Worm (Caenorhabditis elegans) whole organism, L4 larva: Measurements from ENCODE around the gene jmjd-3.3.
A peak's percentile ranks its signal among the peaks of the same experiment; 100 is the strongest.

Experiments used
- F10B5.3 ChIP-seq: sonication (generic microtip); optimal IDR thresholded peaks from 2 replicates; lab custom pipeline; 2016; ENCODE audit warnings: mild to moderate bottlenecking, missing genetic modification characterization, missing compliant biosample characterization
- F37D6.2 ChIP-seq: sonication (generic microtip); optimal IDR thresholded peaks from 2 replicates; lab custom pipeline; 2016; ENCODE audit warnings: mild to moderate bottlenecking, missing genetic modification characterization, missing compliant biosample characterization
- R02D3.7 ChIP-seq: fragments of 150-350 bp; sonication (generic microtip); optimal IDR thresholded peaks from 3 replicates; lab custom pipeline; 2014; ENCODE audit warnings: missing biosample characterization, missing genetic modification characterization
- T26A8.4 ChIP-seq: fragments of 200-800 bp; sonication (Bioruptor generic); IDR thresholded peaks from 2 replicates; pipeline ENCODE4 v1.3.6; 2022; ENCODE audit warnings: missing genetic modification characterization, missing compliant biosample characterization
- aha-1 ChIP-seq: fragments of 150-350 bp; peaks from one replicate; lab custom pipeline; 2014; ENCODE audit warnings: missing biosample characterization, missing genetic modification characterization
- aly-2 ChIP-seq: sonication (generic microtip); optimal IDR thresholded peaks from 2 replicates; lab custom pipeline; 2018; ENCODE audit warnings: missing biosample characterization, missing genetic modification characterization
- ama-1 ChIP-seq: fragments of 150-350 bp; optimal IDR thresholded peaks from 2 replicates; lab custom pipeline; 2014; ENCODE audit warnings: inconsistent platforms, mixed read lengths
- ceh-20 ChIP-seq: fragments of 200-800 bp; sonication (Bioruptor generic); IDR thresholded peaks from 2 replicates; pipeline ENCODE4 v1.3.6; 2022; ENCODE audit warnings: missing genetic modification reagents, missing genetic modification characterization, missing compliant biosample characterization
- ceh-32 ChIP-seq: sonication (generic microtip); optimal IDR thresholded peaks from 2 replicates; lab custom pipeline; 2016; ENCODE audit warnings: mild to moderate bottlenecking, missing genetic modification characterization, missing compliant biosample characterization; ENCODE audit not compliant: poor library complexity
- ces-1 ChIP-seq: fragments of 150-350 bp; sonication (generic microtip); optimal IDR thresholded peaks from 4 replicates; lab custom pipeline; 2014; ENCODE audit warnings: missing biosample characterization, missing genetic modification reagents, missing genetic modification characterization
- daf-19 ChIP-seq: fragments of 200-800 bp; sonication (Bioruptor generic); conservative IDR thresholded peaks from 2 replicates; pipeline ENCODE4 v1.3.6; 2022; ENCODE audit warnings: missing genetic modification characterization, missing compliant biosample characterization
- dmd-6 ChIP-seq: fragments of 200-800 bp; sonication (Bioruptor generic); IDR thresholded peaks from 2 replicates; pipeline ENCODE4 v1.3.6; 2022; ENCODE audit warnings: missing genetic modification reagents, missing genetic modification characterization, missing compliant biosample characterization
- dpl-1 ChIP-seq: fragments of 150-350 bp; optimal IDR thresholded peaks from 2 replicates; lab custom pipeline; 2014; ENCODE audit warnings: missing biosample characterization, missing genetic modification reagents, missing genetic modification characterization
- dve-1 ChIP-seq: sonication (generic microtip); optimal IDR thresholded peaks from 2 replicates; lab custom pipeline; 2017; ENCODE audit warnings: antibody characterized with exemption, mild to moderate bottlenecking, missing genetic modification characterization, missing compliant biosample characterization; ENCODE audit not compliant: insufficient read depth
- fkh-10 ChIP-seq: fragments of 150-350 bp; optimal IDR thresholded peaks from 2 replicates; lab custom pipeline; 2014; ENCODE audit warnings: missing biosample characterization, missing genetic modification reagents, missing genetic modification characterization
- fos-1 ChIP-seq: fragments of 150-350 bp; optimal IDR thresholded peaks from 2 replicates; lab custom pipeline; 2014; ENCODE audit warnings: missing biosample characterization, missing genetic modification characterization
- hlh-30 ChIP-seq: sonication (generic microtip); optimal IDR thresholded peaks from 2 replicates; lab custom pipeline; 2017; ENCODE audit warnings: antibody characterized with exemption, mild to moderate bottlenecking, missing genetic modification characterization, missing compliant biosample characterization; ENCODE audit not compliant: insufficient read depth
- lin-13 ChIP-seq: fragments of 150-350 bp; optimal IDR thresholded peaks from 2 replicates; lab custom pipeline; 2014; ENCODE audit warnings: missing biosample characterization, missing genetic modification reagents, missing genetic modification characterization
- lin-15B ChIP-seq: fragments of 150-350 bp; sonication (generic microtip); optimal IDR thresholded peaks from 3 replicates; lab custom pipeline; 2014; ENCODE audit warnings: missing biosample characterization, missing genetic modification characterization
- lin-38 ChIP-seq: fragments of 200-800 bp; sonication (Bioruptor generic); IDR thresholded peaks from 2 replicates; pipeline ENCODE4 v1.3.6; 2022; ENCODE audit warnings: missing genetic modification reagents, missing genetic modification characterization, missing compliant biosample characterization
- madf-5 ChIP-seq, 2 experiments: fragments of 200-800 bp; sonication (Bioruptor generic); IDR thresholded peaks; 2 replicates each; pipeline ENCODE4 v1.3.6; 2022; ENCODE audit warnings: missing compliant biosample characterization in 2 of 2, missing genetic modification characterization in 2 of 2
- mdl-1 ChIP-seq, 2 experiments: fragments of 150-350 bp in 1 of 2; sonication (generic microtip) in 1 of 2; optimal IDR thresholded peaks; 2 replicates each; lab custom pipeline; 2014 to 2017; ENCODE audit warnings: missing biosample characterization in 2 of 2, missing genetic modification characterization in 2 of 2
- mdt-29 ChIP-seq: fragments of 200-800 bp; sonication (Bioruptor generic); IDR thresholded peaks from 2 replicates; pipeline ENCODE4 v1.3.6; 2022; ENCODE audit warnings: missing genetic modification reagents, missing genetic modification characterization, missing compliant biosample characterization
- mep-1 ChIP-seq: fragments of 150-350 bp; sonication (generic microtip); optimal IDR thresholded peaks from 3 replicates; lab custom pipeline; 2014; ENCODE audit warnings: missing biosample characterization, missing genetic modification characterization
- mxl-2 ChIP-seq: fragments of 200-800 bp; sonication (Bioruptor generic); conservative IDR thresholded peaks from 2 replicates; pipeline ENCODE4 v1.3.6; 2022; ENCODE audit warnings: missing genetic modification reagents, missing genetic modification characterization, missing compliant biosample characterization
- nhr-11 ChIP-seq: fragments of 150-350 bp; optimal IDR thresholded peaks from 2 replicates; lab custom pipeline; 2014; ENCODE audit warnings: missing biosample characterization, missing genetic modification characterization
- nhr-237 ChIP-seq: sonication (generic microtip); optimal IDR thresholded peaks from 2 replicates; lab custom pipeline; 2017; ENCODE audit warnings: missing biosample characterization, missing genetic modification characterization
- nhr-28 ChIP-seq: fragments of 150-350 bp; optimal IDR thresholded peaks from 2 replicates; lab custom pipeline; 2014; ENCODE audit warnings: missing biosample characterization, missing genetic modification characterization
- pha-4 ChIP-seq, 2 experiments: fragments of 150-350 bp in 1 of 2; fragments of 200-800 bp in 1 of 2; sonication (Bioruptor generic) in 1 of 2; IDR thresholded peaks in 1 of 2; optimal IDR thresholded peaks in 1 of 2; 2 replicates each; pipeline versions ENCODE4 v1.3.6 to Lab custom; 2014 to 2022; ENCODE audit warnings: missing genetic modification characterization in 2 of 2, missing genetic modification reagents in 2 of 2, missing biosample characterization in 1 of 2, missing compliant biosample characterization in 1 of 2
- saeg-2 ChIP-seq: fragments of 200-800 bp; sonication (Bioruptor generic); IDR thresholded peaks from 2 replicates; pipeline ENCODE4 v1.3.6; 2022; ENCODE audit warnings: missing genetic modification reagents, missing genetic modification characterization, missing compliant biosample characterization
- sdz-12 ChIP-seq: fragments of 200-800 bp; sonication (Bioruptor generic); optimal IDR thresholded peaks from 2 replicates; lab custom pipeline; 2018; ENCODE audit warnings: mild to moderate bottlenecking, missing genetic modification characterization, missing compliant biosample characterization
- set-16 ChIP-seq: fragments of 200-800 bp; sonication (Bioruptor generic); IDR thresholded peaks from 2 replicates; pipeline ENCODE4 v1.3.6; 2022; ENCODE audit warnings: missing genetic modification reagents, missing genetic modification characterization, missing compliant biosample characterization
- snpc-1.2 ChIP-seq: fragments of 200-800 bp; sonication (Bioruptor generic); IDR thresholded peaks from 2 replicates; pipeline ENCODE4 v1.3.6; 2022; ENCODE audit warnings: missing genetic modification reagents, missing genetic modification characterization, missing compliant biosample characterization
- unc-62 ChIP-seq, 3 experiments: fragments of 150-350 bp in 1 of 3; sonication (generic microtip); optimal IDR thresholded peaks in 2 of 3; peaks in 1 of 3; 1 replicate in 1 of 3; 2 replicates in 2 of 3; lab custom pipeline; 2014 to 2017; ENCODE audit warnings: missing biosample characterization in 3 of 3, missing genetic modification characterization in 3 of 3, missing genetic modification reagents in 3 of 3, missing genotype in 1 of 3
- zag-1 ChIP-seq: fragments of 150-350 bp; optimal IDR thresholded peaks from 2 replicates; lab custom pipeline; 2014; ENCODE audit warnings: missing biosample characterization, missing genetic modification characterization
- zip-2 ChIP-seq: fragments of 150-350 bp; optimal IDR thresholded peaks from 2 replicates; lab custom pipeline; 2014; ENCODE audit warnings: missing biosample characterization, missing genetic modification characterization
- ztf-11 ChIP-seq: fragments of 150-350 bp; optimal IDR thresholded peaks from 2 replicates; lab custom pipeline; 2014; ENCODE audit warnings: missing biosample characterization, missing genetic modification characterization

jmjd-3.3 gene

ce11 chrX:13466926-13467866 is 31.0 kb downstream of the jmjd-3.3 start, which contains the start of gene col-183:
TSS of gene col-183 (minus strand) at chrX:13467764.
- no peak for TF ChIP-seq F37D6.2 (tag; lab: Kevin White, UChicago)
- TF ChIP-seq pha-4 (GFP tag; IDR thresholded peaks at IDR 0.05; lab: Robert Waterston, UW) = peak; percentile 7; the same call in 1 of the 2 replicates
- TF ChIP-seq pha-4 (tag; optimal IDR thresholded peaks at IDR 0.05; lab: Kevin White, UChicago) = no peak
- peak; percentile 96 for TF ChIP-seq set-16 (GFP tag; lab: Robert Waterston, UW)
- no peak for TF ChIP-seq aly-2
- peak in 1 of 2 experiments; percentile 99 for TF ChIP-seq unc-62 (GFP tag; optimal IDR thresholded peaks at IDR 0.05 in 1 of 2; lab: Kevin White, UChicago)
- no peak for TF ChIP-seq unc-62 (tag; optimal IDR thresholded peaks at IDR 0.05; lab: Kevin White, UChicago)
- TF ChIP-seq aha-1 = no peak
- no peak for TF ChIP-seq R02D3.7 (tag; lab: Kevin White, UChicago)
- TF ChIP-seq fos-1 (tag; lab: Kevin White, UChicago) = no peak
- TF ChIP-seq mxl-2 (GFP tag; lab: Robert Waterston, UW) = no peak
- no peak for TF ChIP-seq lin-15B (tag; lab: Kevin White, UChicago)
- no peak for TF ChIP-seq dpl-1 (GFP tag; lab: Kevin White, UChicago)
- TF ChIP-seq, all 104 proteins: peak for 3

- TF ChIP-seq fkh-10 = no peak
- no peak for TF ChIP-seq zag-1 (tag; lab: Kevin White, UChicago)
- no peak for TF ChIP-seq madf-5 (GFP tag; IDR thresholded peaks at IDR 0.05; lab: Robert Waterston, UW)
- no peak for TF ChIP-seq set-16 (GFP tag; lab: Robert Waterston, UW)
- peak in 1 of 2 experiments; percentile 94 for TF ChIP-seq unc-62 (GFP tag; optimal IDR thresholded peaks at IDR 0.05 in 1 of 2; lab: Kevin White, UChicago)
- TF ChIP-seq unc-62 (tag; optimal IDR thresholded peaks at IDR 0.05; lab: Kevin White, UChicago) = no peak
- no peak for TF ChIP-seq nhr-11
- no peak for TF ChIP-seq F10B5.3 (tag; lab: Kevin White, UChicago)
- TF ChIP-seq lin-13 (GFP tag; lab: Kevin White, UChicago) = no peak
- TF ChIP-seq fos-1 (tag; lab: Kevin White, UChicago) = no peak
- TF ChIP-seq dmd-6 (GFP tag; lab: Robert Waterston, UW) = peak; percentile 28; the same call in 1 of the 2 replicates
- TF ChIP-seq lin-15B (tag; lab: Kevin White, UChicago) = no peak
- TF ChIP-seq saeg-2 (GFP tag; lab: Robert Waterston, UW) = no peak
- TF ChIP-seq ceh-32 (tag; lab: Kevin White, UChicago) = no peak
- TF ChIP-seq sdz-12 (GFP tag; lab: Kevin White, UChicago) = no peak
- TF ChIP-seq snpc-1.2 (GFP tag; lab: Robert Waterston, UW) = no peak
- no peak for TF ChIP-seq mep-1
- TF ChIP-seq mdl-1 (tag; optimal IDR thresholded peaks at IDR 0.05; lab: Kevin White, UChicago) = no peak
- no peak for TF ChIP-seq dve-1 (tag; lab: Kevin White, UChicago)
- TF ChIP-seq ceh-20 (GFP tag; lab: Robert Waterston, UW) = 0 out of 2 replicates have a peak, but pooled peaks have one; percentile 31
- TF ChIP-seq hlh-30 (tag; lab: Kevin White, UChicago) = no peak
- no peak for TF ChIP-seq ztf-11
- no peak for TF ChIP-seq zip-2
- no peak for TF ChIP-seq mxl-2 (GFP tag; lab: Robert Waterston, UW)
- no peak for TF ChIP-seq nhr-237 (tag; lab: Kevin White, UChicago)
- no peak for TF ChIP-seq ama-1 (lab: Kevin White, UChicago)
- TF ChIP-seq daf-19 = no peak
- TF ChIP-seq T26A8.4 = no peak
- TF ChIP-seq ces-1 (GFP tag; lab: Kevin White, UChicago) = no peak
- peak; percentile 37 for TF ChIP-seq nhr-28
- no peak for TF ChIP-seq lin-38 (GFP tag; lab: Robert Waterston, UW)
- TF ChIP-seq mdt-29 (GFP tag; lab: Robert Waterston, UW) = no peak
These were observed 32.9 kb downstream of the jmjd-3.3 start, which contains the start of gene col-184 for ce11 chrX:13469047-13469633. TSS of gene col-184 (plus strand) at chrX:13469455.
